Fruit fly (Drosophila melanogaster) whole organism, adult: Measurements from ENCODE around the gene hoka.

Source experiments
- CG11617 ChIP-seq: fragments of 200-800 bp; sonication (Bioruptor generic); optimal IDR thresholded peaks from 2 replicates; lab custom pipeline; 2017; ENCODE audit warnings: mild to moderate bottlenecking, missing biosample characterization, missing genetic modification reagents, missing genetic modification characterization
- CG12768 ChIP-seq: fragments of 200-800 bp; sonication (Bioruptor generic); optimal IDR thresholded peaks from 2 replicates; lab custom pipeline; 2017; ENCODE audit warnings: missing biosample characterization, missing genetic modification characterization, mild to moderate bottlenecking, moderate library complexity, missing genetic modification reagents
- CG1620 ChIP-seq: fragments of 200-800 bp; sonication (Bioruptor generic); optimal IDR thresholded peaks from 2 replicates; lab custom pipeline; 2016; ENCODE audit warnings: missing biosample characterization, missing genetic modification characterization
- CG5204 ChIP-seq: fragments of 200-800 bp; sonication (Bioruptor generic); optimal IDR thresholded peaks from 2 replicates; lab custom pipeline; 2016; ENCODE audit warnings: missing biosample characterization, missing genetic modification characterization
- Clk ChIP-seq: fragments of 200-800 bp; sonication (Bioruptor generic); optimal IDR thresholded peaks from 2 replicates; lab custom pipeline; 2017; ENCODE audit warnings: missing biosample characterization, missing genetic modification characterization
- Hr96 ChIP-seq: fragments of 200-800 bp; sonication (Bioruptor generic); optimal IDR thresholded peaks from 2 replicates; lab custom pipeline; 2016; ENCODE audit warnings: missing biosample characterization, missing genetic modification characterization
- kay ChIP-seq: fragments of 200-800 bp; sonication (Bioruptor generic); peaks from one replicate; lab custom pipeline; 2016; ENCODE audit warnings: missing biosample characterization, missing genetic modification characterization, borderline replicate concordance
- pad ChIP-seq: fragments of 200-800 bp; sonication (Bioruptor generic); optimal IDR thresholded peaks from 3 replicates; lab custom pipeline; 2017; ENCODE audit warnings: missing biosample characterization, missing genetic modification characterization, mild to moderate bottlenecking, moderate library complexity, missing genetic modification reagents
- toe ChIP-seq: fragments of 200-800 bp; sonication (Bioruptor generic); optimal IDR thresholded peaks from 2 replicates; lab custom pipeline; 2016; ENCODE audit warnings: missing biosample characterization, missing genetic modification characterization

- TF ChIP-seq CG5204 (GFP tag; lab: Kevin White, UChicago) (no peak), CG12768 (no peak), kay (GFP tag; lab: Kevin White, UChicago) (no peak), pad (no peak), CG1620 (GFP tag; lab: Kevin White, UChicago) (no peak), toe (no peak), Hr96 (no peak), CG11617 (GFP tag; lab: Kevin White, UChicago) (no peak), Clk (GFP tag; lab: Kevin White, UChicago) (no peak)
These were observed 37.7 kb upstream of the hoka start, which contains the start of gene Dnah3 for dm6 chr3L:4860969-4861368.
